Fruit fly (Drosophila melanogaster): ENCODE data around the gene Tim9b.

The Tim9b gene

dm6 chrX:19637002-19637420 is 18.7 kb upstream of the Tim9b start:
- TF ChIP-seq h (GFP tag; optimal IDR thresholded peaks at IDR 0.05) (peak; percentile 43), Dif (GFP tag; optimal IDR thresholded peaks at IDR 0.05; ENCODE audit: partially characterized antibody) (peak; percentile 78), foxo (GFP tag; optimal IDR thresholded peaks at IDR 0.05) (peak in 1 of 2 experiments; percentile 21), OdsH (GFP tag; optimal IDR thresholded peaks at IDR 0.05) (no peak), Rel (GFP tag; optimal IDR thresholded peaks at IDR 0.05) (no peak), Rel (tag; optimal IDR thresholded peaks at IDR 0.05) (peak; percentile 32), br (GFP tag; optimal IDR thresholded peaks at IDR 0.05) (peak; percentile 13), dl (GFP tag; optimal IDR thresholded peaks at IDR 0.05; ENCODE audit: insufficient read depth in 1 of 2, partially characterized antibody in 2 of 2) (peak in 1 of 2 experiments; percentile 58), fru (GFP tag; optimal IDR thresholded peaks at IDR 0.05) (peak; percentile 27), Myc (optimal IDR thresholded peaks at IDR 0.05) (peak; percentile 52), Sp1 (GFP tag; optimal IDR thresholded peaks at IDR 0.05) (peak; percentile 16), rgr (GFP tag; optimal IDR thresholded peaks at IDR 0.05) (peak; percentile 33), CG32264 (GFP tag; optimal IDR thresholded peaks at IDR 0.05) (no peak), psq (GFP tag; optimal IDR thresholded peaks at IDR 0.05) (peak; percentile 79), dmrt93B (GFP tag; optimal IDR thresholded peaks at IDR 0.05) (no peak)

dm6 chrX:19631365-19631832 is 13.1 kb upstream of the Tim9b start:
- TF ChIP-seq Hnf4 (GFP tag; optimal IDR thresholded peaks at IDR 0.05) (no peak), OdsH (GFP tag; optimal IDR thresholded peaks at IDR 0.05) (no peak), Dfd (GFP tag; optimal IDR thresholded peaks at IDR 0.05) (no peak), dl (GFP tag; optimal IDR thresholded peaks at IDR 0.05; ENCODE audit: insufficient read depth in 1 of 2, partially characterized antibody in 2 of 2) (peak in 1 of 2 experiments; percentile 76), Myc (optimal IDR thresholded peaks at IDR 0.05) (no peak), dmrt93B (GFP tag; optimal IDR thresholded peaks at IDR 0.05) (no peak), Hr78 (GFP tag; optimal IDR thresholded peaks at IDR 0.05) (no peak), foxo (GFP tag; optimal IDR thresholded peaks at IDR 0.05) (no peak), Jra (GFP tag; optimal IDR thresholded peaks at IDR 0.05) (no peak), Abd-B (GFP tag; optimal IDR thresholded peaks at IDR 0.05) (no peak), dsf (GFP tag; optimal IDR thresholded peaks at IDR 0.05; ENCODE audit: borderline replicate concordance) (no peak), Sp1 (GFP tag; optimal IDR thresholded peaks at IDR 0.05) (peak; percentile 4), CG32264 (GFP tag; optimal IDR thresholded peaks at IDR 0.05) (no peak), Rel (GFP tag; optimal IDR thresholded peaks at IDR 0.05) (no peak), Rel (tag; optimal IDR thresholded peaks at IDR 0.05) (no peak), jim (GFP tag; optimal IDR thresholded peaks at IDR 0.05) (no peak), tai (GFP tag; optimal IDR thresholded peaks at IDR 0.05) (no peak), CG9705 (GFP tag; optimal IDR thresholded peaks at IDR 0.05) (no peak), usp (GFP tag; optimal IDR thresholded peaks at IDR 0.05) (no peak), psq (GFP tag; optimal IDR thresholded peaks at IDR 0.05) (peak; percentile 33), woc (GFP tag; optimal IDR thresholded peaks at IDR 0.05) (no peak), ey (GFP tag; optimal IDR thresholded peaks at IDR 0.05) (no peak), Dif (GFP tag; optimal IDR thresholded peaks at IDR 0.05; ENCODE audit: partially characterized antibody) (peak; percentile 91), N (GFP tag; optimal IDR thresholded peaks at IDR 0.05) (peak; percentile 83), Vsx2 (GFP tag; optimal IDR thresholded peaks at IDR 0.05; ENCODE audit: partially characterized antibody) (no peak), Mio (GFP tag; optimal IDR thresholded peaks at IDR 0.05) (no peak), fru (GFP tag; optimal IDR thresholded peaks at IDR 0.05) (peak; percentile 42), pan (optimal IDR thresholded peaks at IDR 0.05) (no peak), GATAd (GFP tag; optimal IDR thresholded peaks at IDR 0.05) (no peak), HLH106 (tag; optimal IDR thresholded peaks at IDR 0.05) (no peak), sv (GFP tag; optimal IDR thresholded peaks at IDR 0.05) (no peak), h (GFP tag; optimal IDR thresholded peaks at IDR 0.05) (no peak)

DNA sequence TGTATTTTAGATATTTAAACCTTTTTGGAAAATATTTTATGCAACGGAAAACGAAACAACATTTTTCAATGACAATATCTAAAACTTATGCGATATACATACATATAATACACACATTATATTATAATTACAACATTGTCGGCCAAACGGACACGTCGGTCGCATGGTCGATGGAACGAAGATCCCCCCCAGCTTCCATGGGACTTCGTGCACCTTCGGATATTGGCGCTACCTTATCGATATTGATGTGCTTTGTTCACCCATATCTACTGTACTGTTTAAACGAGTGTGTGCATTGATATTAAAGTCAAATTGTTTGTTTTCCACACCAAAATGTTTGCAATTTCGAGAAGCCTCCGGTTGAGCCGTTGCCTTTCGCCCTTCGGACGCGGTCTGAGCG is 7.1 kb upstream of the Tim9b start, which contains the start of gene CG14212:
Gene CG14212, plus strand, starts transcription at position 301 of the 400 bp plus-strand sequence.
- TF ChIP-seq Rel (GFP tag; optimal IDR thresholded peaks at IDR 0.05) (no peak), Rel (tag; optimal IDR thresholded peaks at IDR 0.05) (no peak), Hr78 (GFP tag; optimal IDR thresholded peaks at IDR 0.05) (no peak), brk (GFP tag; optimal IDR thresholded peaks at IDR 0.05) (no peak), fru (GFP tag; optimal IDR thresholded peaks at IDR 0.05) (no peak), Dfd (GFP tag; optimal IDR thresholded peaks at IDR 0.05) (no peak), foxo (GFP tag; optimal IDR thresholded peaks at IDR 0.05) (no peak), br (GFP tag; optimal IDR thresholded peaks at IDR 0.05) (no peak), dsf (GFP tag; optimal IDR thresholded peaks at IDR 0.05; ENCODE audit: borderline replicate concordance) (no peak), N (GFP tag; optimal IDR thresholded peaks at IDR 0.05) (no peak), CG9705 (GFP tag; optimal IDR thresholded peaks at IDR 0.05) (no peak), lola (GFP tag; optimal IDR thresholded peaks at IDR 0.05) (no peak), dmrt93B (GFP tag; optimal IDR thresholded peaks at IDR 0.05) (no peak), Hnf4 (GFP tag; optimal IDR thresholded peaks at IDR 0.05) (no peak), sage (GFP tag; optimal IDR thresholded peaks at IDR 0.05) (no peak), CrebA (GFP tag; optimal IDR thresholded peaks at IDR 0.05; ENCODE audit: borderline replicate concordance) (no peak), Myc (optimal IDR thresholded peaks at IDR 0.05) (no peak), tai (GFP tag; optimal IDR thresholded peaks at IDR 0.05) (no peak), dl (GFP tag; optimal IDR thresholded peaks at IDR 0.05; ENCODE audit: insufficient read depth in 1 of 2, partially characterized antibody in 2 of 2) (no peak)

Data from whole organism, wandering third instar larva.